1 fruit fly cellular context compared by ENCODE assay signal in the genomic region with DNA sequence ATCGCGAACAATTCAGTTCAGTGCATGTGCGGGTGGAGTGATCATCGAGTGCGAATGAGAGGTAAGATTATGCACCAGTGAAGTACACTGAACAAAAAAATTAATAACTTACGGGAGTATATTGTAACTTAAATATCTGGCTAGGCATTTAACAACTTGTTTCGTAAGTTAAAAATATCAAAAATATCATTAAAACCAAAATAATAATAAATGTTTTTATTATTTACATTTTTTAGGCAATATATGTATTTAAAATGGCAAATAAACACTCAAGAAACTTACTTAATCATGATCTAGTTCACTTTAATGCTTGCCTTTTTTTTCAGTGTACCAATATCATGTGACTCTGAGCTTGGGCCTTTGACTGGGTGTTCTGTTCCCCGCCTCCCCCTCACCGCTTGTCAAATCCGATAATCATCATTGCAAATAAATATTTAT.
TF ChIP-seq lines count a peak whose summit lies in the region.

No protein-coding gene starts in this region.

TF ChIP-seq in whole organism, embryonic, 481 proteins besides CTCF, POLR2A, EP300 and RAD21 (continued from another document and continues in another):
- peak; percentile 37 for TF ChIP-seq bcd (GFP tag; optimal IDR thresholded peaks at IDR 0.05; lab: Kevin White, UChicago)
- no peak for TF ChIP-seq chinmo (GFP tag; IDR thresholded peaks at IDR 0.05; lab: Robert Waterston, UW; ENCODE audit: partially characterized antibody)
- TF ChIP-seq phol (tag; optimal IDR thresholded peaks at IDR 0.05; lab: Kevin White, UChicago) = peak; percentile 68
- no peak for TF ChIP-seq pan (optimal IDR thresholded peaks at IDR 0.05; lab: Kevin White, UChicago)
- peak in 1 of 2 experiments; percentile 58 for TF ChIP-seq pan (GFP tag; optimal IDR thresholded peaks at IDR 0.05 in 1 of 2, IDR thresholded peaks at IDR 0.05 in 1 of 2)
- TF ChIP-seq ems (GFP tag; optimal IDR thresholded peaks at IDR 0.05; lab: Kevin White, UChicago) = no peak
- TF ChIP-seq bbx (GFP tag; IDR thresholded peaks at IDR 0.05; lab: Robert Waterston, UW; ENCODE audit: partially characterized antibody) = no peak
- 0 out of 3 replicates have a peak, but pooled peaks have one; percentile 6 for TF ChIP-seq CG11695 (GFP tag; IDR thresholded peaks at IDR 0.05; lab: Robert Waterston, UW)
- TF ChIP-seq row (GFP tag; IDR thresholded peaks at IDR 0.05; lab: Robert Waterston, UW) = peak; percentile 30; the same call in 2 of the 3 replicates
- no peak for TF ChIP-seq Kr (GFP tag; optimal IDR thresholded peaks at IDR 0.05; lab: Kevin White, UChicago)
- no peak for TF ChIP-seq Bdp1 (GFP tag; optimal IDR thresholded peaks at IDR 0.05; lab: Kevin White, UChicago)
- TF ChIP-seq gsb (GFP tag; IDR thresholded peaks at IDR 0.05; lab: Robert Waterston, UW) = no peak
- peak; percentile 9 for TF ChIP-seq ATbp (GFP tag; optimal IDR thresholded peaks at IDR 0.05; lab: Kevin White, UChicago)
- peak; percentile 46 for TF ChIP-seq fd96Cb (tag; optimal IDR thresholded peaks at IDR 0.05; lab: Kevin White, UChicago)
- peak; percentile 63 for TF ChIP-seq dmrt99B (tag; optimal IDR thresholded peaks at IDR 0.05; lab: Kevin White, UChicago)
- peak; percentile 67 for TF ChIP-seq CG11504 (tag; optimal IDR thresholded peaks at IDR 0.05; lab: Kevin White, UChicago)
- no peak for TF ChIP-seq Tbp (GFP tag; optimal IDR thresholded peaks at IDR 0.05; lab: Kevin White, UChicago)
- TF ChIP-seq D19A (tag; optimal IDR thresholded peaks at IDR 0.05; lab: Kevin White, UChicago) = peak; percentile 18
- TF ChIP-seq CG9727 (GFP tag; optimal IDR thresholded peaks at IDR 0.05; lab: Kevin White, UChicago) = peak; percentile 51
- TF ChIP-seq sisA (GFP tag; IDR thresholded peaks at IDR 0.05; lab: Robert Waterston, UW) = peak; percentile 36; the same call in 1 of the 2 replicates
- TF ChIP-seq Oli (tag; optimal IDR thresholded peaks at IDR 0.05; lab: Kevin White, UChicago) = peak; percentile 60
- TF ChIP-seq sqz (GFP tag; optimal IDR thresholded peaks at IDR 0.05; lab: Kevin White, UChicago) = no peak
- TF ChIP-seq CG42726 (GFP tag; IDR thresholded peaks at IDR 0.05; lab: Robert Waterston, UW; ENCODE audit: partially characterized antibody) = no peak
- TF ChIP-seq rib (GFP tag; IDR thresholded peaks at IDR 0.05; lab: Robert Waterston, UW) = no peak
- no peak for TF ChIP-seq CG10321 (GFP tag; IDR thresholded peaks at IDR 0.05; lab: Robert Waterston, UW)
- TF ChIP-seq Elba2 (GFP tag; optimal IDR thresholded peaks at IDR 0.05; lab: Kevin White, UChicago) = no peak
- peak; percentile 12 for TF ChIP-seq nerfin-1 (tag; optimal IDR thresholded peaks at IDR 0.05; lab: Kevin White, UChicago)
- TF ChIP-seq Chrac-16 (GFP tag; optimal IDR thresholded peaks at IDR 0.05; lab: Kevin White, UChicago) = peak; percentile 26
- TF ChIP-seq gt (GFP tag; IDR thresholded peaks at IDR 0.05; lab: Robert Waterston, UW) = no peak
- TF ChIP-seq CG14710 (tag; optimal IDR thresholded peaks at IDR 0.05; lab: Kevin White, UChicago) = peak; percentile 50
- TF ChIP-seq ranshi (GFP tag; IDR thresholded peaks at IDR 0.05; lab: Robert Waterston, UW) = 0 out of 2 replicates have a peak, but pooled peaks have one; percentile 5
- TF ChIP-seq CkIIα-i1 (GFP tag; IDR thresholded peaks at IDR 0.05; lab: Robert Waterston, UW) = no peak
- TF ChIP-seq hkb (optimal IDR thresholded peaks at IDR 0.05; lab: Kevin White, UChicago) = no peak
- TF ChIP-seq hkb (GFP tag; IDR thresholded peaks at IDR 0.05; lab: Robert Waterston, UW) = peak; percentile 52; the same call in 1 of the 2 replicates
- TF ChIP-seq hb (GFP tag; IDR thresholded peaks at IDR 0.05; lab: Robert Waterston, UW; ENCODE audit: partially characterized antibody) = no peak
- TF ChIP-seq Hsf (GFP tag; optimal IDR thresholded peaks at IDR 0.05; lab: Kevin White, UChicago) = no peak
- TF ChIP-seq CG34376 (GFP tag; optimal IDR thresholded peaks at IDR 0.05; lab: Kevin White, UChicago) = no peak
- peak; percentile 50 for TF ChIP-seq CG2712 (tag; optimal IDR thresholded peaks at IDR 0.05; lab: Kevin White, UChicago)
- no peak for TF ChIP-seq CG11560 (tag; IDR thresholded peaks at IDR 0.05; lab: Robert Waterston, UW)
- peak; percentile 21 for TF ChIP-seq CG6254 (GFP tag; optimal IDR thresholded peaks at IDR 0.05; lab: Kevin White, UChicago)
- no peak for TF ChIP-seq abd-A (tag; optimal IDR thresholded peaks at IDR 0.05; lab: Kevin White, UChicago)
- no peak for TF ChIP-seq CG7963 (GFP tag; IDR thresholded peaks at IDR 0.05; lab: Robert Waterston, UW; ENCODE audit: partially characterized antibody)
- peak; percentile 13; the same call in 1 of the 2 replicates for TF ChIP-seq ara (GFP tag; IDR thresholded peaks at IDR 0.05; lab: Robert Waterston, UW)
- TF ChIP-seq CG4360 (GFP tag; IDR thresholded peaks at IDR 0.05; lab: Robert Waterston, UW) = no peak
- no peak for TF ChIP-seq gro (GFP tag; optimal IDR thresholded peaks at IDR 0.05; lab: Kevin White, UChicago)
- peak; percentile 19 for TF ChIP-seq CG15601 (tag; optimal IDR thresholded peaks at IDR 0.05; lab: Kevin White, UChicago)
- TF ChIP-seq Rx (GFP tag; IDR thresholded peaks at IDR 0.05; lab: Robert Waterston, UW) = no peak
- no peak for TF ChIP-seq shn (GFP tag; optimal IDR thresholded peaks at IDR 0.05; lab: Kevin White, UChicago)
- TF ChIP-seq Neu2 (GFP tag; optimal IDR thresholded peaks at IDR 0.05; lab: Kevin White, UChicago; ENCODE audit: borderline replicate concordance) = no peak
- TF ChIP-seq br (optimal IDR thresholded peaks at IDR 0.05; lab: Kevin White, UChicago) = no peak
- no peak for TF ChIP-seq Camta (GFP tag; optimal IDR thresholded peaks at IDR 0.05; lab: Kevin White, UChicago)
- TF ChIP-seq CG11398 (GFP tag; optimal IDR thresholded peaks at IDR 0.05; lab: Kevin White, UChicago) = no peak
- TF ChIP-seq B-H2 (GFP tag; optimal IDR thresholded peaks at IDR 0.05; lab: Kevin White, UChicago) = no peak
- peak; percentile 27 for TF ChIP-seq gsb-n (tag; optimal IDR thresholded peaks at IDR 0.05; lab: Kevin White, UChicago)
- no peak; the same call in 1 of the 2 replicates for TF ChIP-seq lmd (GFP tag; IDR thresholded peaks at IDR 0.05; lab: Robert Waterston, UW)
- peak; percentile 29 for TF ChIP-seq CG1529 (GFP tag; optimal IDR thresholded peaks at IDR 0.05; lab: Kevin White, UChicago)
- no peak for TF ChIP-seq amos (GFP tag; IDR thresholded peaks at IDR 0.05; lab: Robert Waterston, UW; ENCODE audit: partially characterized antibody)
- no peak for TF ChIP-seq CG2202 (tag; optimal IDR thresholded peaks at IDR 0.05; lab: Kevin White, UChicago)
- no peak for TF ChIP-seq sima (GFP tag; optimal IDR thresholded peaks at IDR 0.05; lab: Kevin White, UChicago)
- peak; percentile 40 for TF ChIP-seq Abd-B (GFP tag; optimal IDR thresholded peaks at IDR 0.05; lab: Kevin White, UChicago)
- no peak for TF ChIP-seq CG12299 (tag; optimal IDR thresholded peaks at IDR 0.05; lab: Kevin White, UChicago)
- TF ChIP-seq chm (GFP tag; IDR thresholded peaks at IDR 0.05; lab: Robert Waterston, UW) = no peak
- TF ChIP-seq CG3726 (GFP tag; IDR thresholded peaks at IDR 0.05; lab: Robert Waterston, UW) = no peak
- TF ChIP-seq CG15479 (GFP tag; optimal IDR thresholded peaks at IDR 0.05; lab: Kevin White, UChicago) = no peak
- TF ChIP-seq HmgZ (tag; optimal IDR thresholded peaks at IDR 0.05; lab: Kevin White, UChicago) = no peak
- no peak for TF ChIP-seq CG1647 (GFP tag; optimal IDR thresholded peaks at IDR 0.05; lab: Kevin White, UChicago)
- no peak for TF ChIP-seq ham (GFP tag; IDR thresholded peaks at IDR 0.05; lab: Robert Waterston, UW)
- peak; percentile 30 for TF ChIP-seq CG7556 (GFP tag; optimal IDR thresholded peaks at IDR 0.05; lab: Kevin White, UChicago)
- peak; percentile 50 for TF ChIP-seq CoRest (tag; optimal IDR thresholded peaks at IDR 0.05; lab: Kevin White, UChicago)
- TF ChIP-seq trem (tag; optimal IDR thresholded peaks at IDR 0.05; lab: Kevin White, UChicago) = no peak
- no peak for TF ChIP-seq CG18764 (GFP tag; optimal IDR thresholded peaks at IDR 0.05; lab: Kevin White, UChicago)
- TF ChIP-seq CG15269 (tag; optimal IDR thresholded peaks at IDR 0.05; lab: Kevin White, UChicago) = peak; percentile 27
- no peak for TF ChIP-seq D (optimal IDR thresholded peaks at IDR 0.05; lab: Kevin White, UChicago)
- peak; percentile 42 for TF ChIP-seq D (GFP tag; optimal IDR thresholded peaks at IDR 0.05; lab: Kevin White, UChicago)
- TF ChIP-seq hth (optimal IDR thresholded peaks at IDR 0.05; lab: Kevin White, UChicago) = no peak
- peak; percentile 9; the same call in 1 of the 2 replicates for TF ChIP-seq slbo (GFP tag; IDR thresholded peaks at IDR 0.05; lab: Robert Waterston, UW)
- no peak for TF ChIP-seq inv (GFP tag; IDR thresholded peaks at IDR 0.05; lab: Robert Waterston, UW; ENCODE audit: partially characterized antibody)
- 0 out of 3 replicates have a peak, but pooled peaks have one; percentile 9 for TF ChIP-seq Aef1 (GFP tag; IDR thresholded peaks at IDR 0.05; lab: Robert Waterston, UW)
- peak in 1 of 3 experiments; percentile 57 for TF ChIP-seq lola (GFP tag; optimal IDR thresholded peaks at IDR 0.05; lab: Kevin White, UChicago)
- TF ChIP-seq lbe (GFP tag; optimal IDR thresholded peaks at IDR 0.05; lab: Kevin White, UChicago) = no peak
- TF ChIP-seq Drgx (GFP tag; IDR thresholded peaks at IDR 0.05; lab: Robert Waterston, UW) = peak; percentile 21; the same call in 1 of the 2 replicates
- no peak for TF ChIP-seq ase (GFP tag; IDR thresholded peaks at IDR 0.05; lab: Robert Waterston, UW)
- no peak for TF ChIP-seq eve (GFP tag; optimal IDR thresholded peaks at IDR 0.05; lab: Kevin White, UChicago)
- TF ChIP-seq caup (GFP tag; optimal IDR thresholded peaks at IDR 0.05; lab: Kevin White, UChicago; ENCODE audit: severe bottlenecking) = no peak
- peak; percentile 18; the same call in 1 of the 2 replicates for TF ChIP-seq crol (GFP tag; IDR thresholded peaks at IDR 0.05; lab: Robert Waterston, UW)
- TF ChIP-seq CG18011 (GFP tag; optimal IDR thresholded peaks at IDR 0.05; lab: Kevin White, UChicago) = no peak
- 0 out of 3 replicates have a peak, but pooled peaks have one; percentile 21 for TF ChIP-seq ci (GFP tag; IDR thresholded peaks at IDR 0.05; lab: Robert Waterston, UW)
- peak; percentile 8 for TF ChIP-seq Spps (tag; optimal IDR thresholded peaks at IDR 0.05; lab: Kevin White, UChicago)
- no peak for TF ChIP-seq prd (optimal IDR thresholded peaks at IDR 0.05; lab: Kevin White, UChicago)
- TF ChIP-seq prd (GFP tag; IDR thresholded peaks at IDR 0.05; lab: Robert Waterston, UW) = peak; percentile 36; the same call in 1 of the 3 replicates
- TF ChIP-seq CG18619 (GFP tag; optimal IDR thresholded peaks at IDR 0.05; lab: Kevin White, UChicago) = no peak
- peak; percentile 38; the same call in 1 of the 2 replicates for TF ChIP-seq CG17328 (GFP tag; IDR thresholded peaks at IDR 0.05; lab: Robert Waterston, UW)
- TF ChIP-seq ato (GFP tag; IDR thresholded peaks at IDR 0.05; lab: Robert Waterston, UW; ENCODE audit: partially characterized antibody) = no peak
- TF ChIP-seq CG12104 (GFP tag; optimal IDR thresholded peaks at IDR 0.05; lab: Kevin White, UChicago) = no peak
- peak; percentile 25; the same call in 1 of the 2 replicates for TF ChIP-seq ttk (GFP tag; IDR thresholded peaks at IDR 0.05; lab: Robert Waterston, UW)
- peak; percentile 72 for TF ChIP-seq gem (tag; optimal IDR thresholded peaks at IDR 0.05; lab: Kevin White, UChicago)
- no peak for TF ChIP-seq wdn (GFP tag; IDR thresholded peaks at IDR 0.05; lab: Robert Waterston, UW)
- TF ChIP-seq Bteb2 (GFP tag; optimal IDR thresholded peaks at IDR 0.05; lab: Kevin White, UChicago) = no peak
- TF ChIP-seq CG32772 (GFP tag; IDR thresholded peaks at IDR 0.05; lab: Robert Waterston, UW) = no peak
- 0 out of 2 replicates have a peak, but pooled peaks have one; percentile 37 for TF ChIP-seq E2f1 (GFP tag; IDR thresholded peaks at IDR 0.05; lab: Robert Waterston, UW)
- no peak for TF ChIP-seq CG10366 (GFP tag; IDR thresholded peaks at IDR 0.05; lab: Robert Waterston, UW)
- no peak for TF ChIP-seq CG13287 (GFP tag; IDR thresholded peaks at IDR 0.05; lab: Robert Waterston, UW; ENCODE audit: partially characterized antibody)
- TF ChIP-seq HLH54F (GFP tag; optimal IDR thresholded peaks at IDR 0.05; lab: Kevin White, UChicago) = no peak
- no peak for TF ChIP-seq CG14441 (GFP tag; IDR thresholded peaks at IDR 0.05; lab: Robert Waterston, UW)
- TF ChIP-seq CG11093 (GFP tag; IDR thresholded peaks at IDR 0.05; lab: Robert Waterston, UW) = no peak
- TF ChIP-seq ERR (GFP tag; optimal IDR thresholded peaks at IDR 0.05; lab: Kevin White, UChicago) = no peak
- TF ChIP-seq CG8359 (GFP tag; optimal IDR thresholded peaks at IDR 0.05; lab: Kevin White, UChicago; ENCODE audit: borderline replicate concordance) = peak; percentile 4
- TF ChIP-seq Asciz (GFP tag; optimal IDR thresholded peaks at IDR 0.05; lab: Kevin White, UChicago) = peak; percentile 54
- no peak for TF ChIP-seq sc (optimal IDR thresholded peaks at IDR 0.05; lab: Kevin White, UChicago)
- peak; percentile 34 for TF ChIP-seq sc (GFP tag; optimal IDR thresholded peaks at IDR 0.05; lab: Kevin White, UChicago)
- TF ChIP-seq Jarid2 (GFP tag; optimal IDR thresholded peaks at IDR 0.05; lab: Kevin White, UChicago) = peak; percentile 1
- no peak for TF ChIP-seq Bgb (GFP tag; IDR thresholded peaks at IDR 0.05; lab: Robert Waterston, UW; ENCODE audit: partially characterized antibody)
- TF ChIP-seq CG8089 (GFP tag; optimal IDR thresholded peaks at IDR 0.05; lab: Kevin White, UChicago) = no peak
- TF ChIP-seq unpg (GFP tag; optimal IDR thresholded peaks at IDR 0.05; lab: Kevin White, UChicago) = peak; percentile 36
- TF ChIP-seq insv (GFP tag; optimal IDR thresholded peaks at IDR 0.05; lab: Kevin White, UChicago) = no peak
- no peak for TF ChIP-seq Hr39 (optimal IDR thresholded peaks at IDR 0.05; lab: Kevin White, UChicago)
- no peak for TF ChIP-seq CG7357 (GFP tag; IDR thresholded peaks at IDR 0.05; lab: Robert Waterston, UW)
- TF ChIP-seq Hr3 (GFP tag; optimal IDR thresholded peaks at IDR 0.05; lab: Kevin White, UChicago) = peak; percentile 40
- TF ChIP-seq al (GFP tag; IDR thresholded peaks at IDR 0.05; lab: Robert Waterston, UW) = no peak
- no peak for TF ChIP-seq fru (optimal IDR thresholded peaks at IDR 0.05; lab: Kevin White, UChicago)
- TF ChIP-seq dmrt11E (tag; optimal IDR thresholded peaks at IDR 0.05; lab: Kevin White, UChicago) = peak; percentile 61
- 0 out of 2 replicates have a peak, but pooled peaks have one; percentile 26 for TF ChIP-seq CG32767 (GFP tag; IDR thresholded peaks at IDR 0.05; lab: Robert Waterston, UW)
- TF ChIP-seq Nf-YC (tag; optimal IDR thresholded peaks at IDR 0.05; lab: Kevin White, UChicago) = no peak
- peak; percentile 41 for TF ChIP-seq CG4820 (GFP tag; optimal IDR thresholded peaks at IDR 0.05; lab: Kevin White, UChicago)
- peak; percentile 52; the same call in 1 of the 3 replicates for TF ChIP-seq CG17361 (GFP tag; IDR thresholded peaks at IDR 0.05; lab: Robert Waterston, UW)
